Worm (Caenorhabditis elegans) whole organism, mixed stage, embryonic: Measurements from ENCODE around the gene lin-23.
A peak's percentile ranks its signal among the peaks of the same experiment; 100 is the strongest.

Source experiments
- M03D4.4 ChIP-seq: sonication (generic microtip); optimal IDR thresholded peaks from 2 replicates; lab custom pipeline; 2017; ENCODE audit warnings: mild to moderate bottlenecking, missing genetic modification characterization, missing compliant biosample characterization
- bed-3 ChIP-seq: fragments of 200-800 bp; sonication (Bioruptor generic); optimal IDR thresholded peaks from 3 replicates; lab custom pipeline; 2018; ENCODE audit warnings: mild to moderate bottlenecking, missing genetic modification characterization, moderate library complexity, missing compliant biosample characterization
- blmp-1 ChIP-seq: fragments of 150-350 bp; optimal IDR thresholded peaks from 2 replicates; lab custom pipeline; 2014; ENCODE audit warnings: missing biosample characterization, missing genetic modification characterization
- ceh-39 ChIP-seq: fragments of 150-350 bp; optimal IDR thresholded peaks from 2 replicates; lab custom pipeline; 2014; ENCODE audit warnings: missing biosample characterization, missing genetic modification characterization
- ceh-43 ChIP-seq: fragments of 200-800 bp; sonication (Bioruptor generic); optimal IDR thresholded peaks from 2 replicates; lab custom pipeline; 2018; ENCODE audit warnings: mild to moderate bottlenecking, missing genetic modification characterization, moderate library complexity, missing compliant biosample characterization
- ceh-83 ChIP-seq: fragments of 200-800 bp; sonication (Bioruptor generic); optimal IDR thresholded peaks from 2 replicates; lab custom pipeline; 2018; ENCODE audit warnings: mild to moderate bottlenecking, missing genetic modification characterization, missing compliant biosample characterization
- ces-1 ChIP-seq: fragments of 150-350 bp; optimal IDR thresholded peaks from 2 replicates; lab custom pipeline; 2014; ENCODE audit warnings: missing biosample characterization, missing genetic modification reagents, missing genetic modification characterization
- cnd-1 ChIP-seq: fragments of 200-800 bp; sonication (Bioruptor generic); optimal IDR thresholded peaks from 2 replicates; lab custom pipeline; 2018; ENCODE audit warnings: mild to moderate bottlenecking, missing genetic modification characterization, missing compliant biosample characterization
- drap-1 ChIP-seq: fragments of 200-800 bp; sonication (Bioruptor generic); optimal IDR thresholded peaks from 3 replicates; lab custom pipeline; 2018; ENCODE audit warnings: mild to moderate bottlenecking, missing genetic modification characterization, missing compliant biosample characterization
- elt-1 ChIP-seq: sonication (generic microtip); optimal IDR thresholded peaks from 2 replicates; lab custom pipeline; 2017; ENCODE audit warnings: missing genetic modification characterization, mild to moderate bottlenecking, missing compliant biosample characterization, antibody characterized with exemption, moderate library complexity, borderline replicate concordance; ENCODE audit not compliant: insufficient read depth
- elt-3 ChIP-seq: fragments of 150-350 bp; optimal IDR thresholded peaks from 2 replicates; lab custom pipeline; 2014; ENCODE audit warnings: missing biosample characterization, missing genetic modification characterization
- flh-1 ChIP-seq: fragments of 200-800 bp; sonication (Bioruptor generic); optimal IDR thresholded peaks from 2 replicates; lab custom pipeline; 2018; ENCODE audit warnings: mild to moderate bottlenecking, missing genetic modification characterization, moderate library complexity, missing compliant biosample characterization
- ham-2 ChIP-seq: fragments of 200-800 bp; sonication (Bioruptor generic); optimal IDR thresholded peaks from 2 replicates; lab custom pipeline; 2018; ENCODE audit warnings: mild to moderate bottlenecking, missing genetic modification characterization, missing compliant biosample characterization
- hlh-1 ChIP-seq: fragments of 150-350 bp; optimal IDR thresholded peaks from 2 replicates; lab custom pipeline; 2014; ENCODE audit warnings: missing biosample characterization, missing genetic modification reagents, missing genetic modification characterization
- lin-13 ChIP-seq: fragments of 150-350 bp; optimal IDR thresholded peaks from 2 replicates; lab custom pipeline; 2014; ENCODE audit warnings: missing biosample characterization, missing genetic modification characterization
- lin-32 ChIP-seq: fragments of 200-800 bp; sonication (Bioruptor generic); optimal IDR thresholded peaks from 2 replicates; lab custom pipeline; 2018; ENCODE audit warnings: mild to moderate bottlenecking, missing genetic modification characterization, missing compliant biosample characterization
- lsy-2 ChIP-seq: fragments of 150-350 bp; optimal IDR thresholded peaks from 2 replicates; lab custom pipeline; 2014; ENCODE audit warnings: missing biosample characterization, missing genetic modification characterization
- mab-5 ChIP-seq: fragments of 150-350 bp; optimal IDR thresholded peaks from 2 replicates; lab custom pipeline; 2014; ENCODE audit warnings: missing biosample characterization, missing genetic modification characterization
- mep-1 ChIP-seq: fragments of 150-350 bp; optimal IDR thresholded peaks from 2 replicates; lab custom pipeline; 2017; ENCODE audit warnings: missing biosample characterization, missing genetic modification reagents, missing genetic modification characterization, inconsistent platforms
- mls-2 ChIP-seq: sonication (generic microtip); optimal IDR thresholded peaks from 2 replicates; lab custom pipeline; 2016; ENCODE audit warnings: mild to moderate bottlenecking, missing genetic modification characterization, moderate library complexity, missing compliant biosample characterization
- nhr-12 ChIP-seq: fragments of 150-350 bp; optimal IDR thresholded peaks from 2 replicates; lab custom pipeline; 2014; ENCODE audit warnings: missing biosample characterization, missing genetic modification characterization
- nhr-2 ChIP-seq: fragments of 150-350 bp; optimal IDR thresholded peaks from 2 replicates; lab custom pipeline; 2014; ENCODE audit warnings: missing biosample characterization, missing genetic modification characterization
- nhr-237 ChIP-seq: fragments of 150-350 bp; optimal IDR thresholded peaks from 2 replicates; lab custom pipeline; 2014; ENCODE audit warnings: missing biosample characterization, missing genetic modification characterization
- nhr-28 ChIP-seq: fragments of 150-350 bp; optimal IDR thresholded peaks from 2 replicates; lab custom pipeline; 2014; ENCODE audit warnings: missing biosample characterization, missing genetic modification characterization
- nhr-76 ChIP-seq: sonication (generic microtip); optimal IDR thresholded peaks from 2 replicates; lab custom pipeline; 2017; ENCODE audit warnings: missing biosample characterization, missing genetic modification characterization
- pha-4 ChIP-seq: fragments of 150-350 bp; optimal IDR thresholded peaks from 2 replicates; lab custom pipeline; 2018; ENCODE audit warnings: missing biosample characterization, missing genetic modification reagents, missing genetic modification characterization
- sem-2 ChIP-seq: fragments of 200-800 bp; sonication (Bioruptor generic); optimal IDR thresholded peaks from 2 replicates; lab custom pipeline; 2018; ENCODE audit warnings: mild to moderate bottlenecking, missing genetic modification characterization, missing compliant biosample characterization
- snpc-4 ChIP-seq: fragments of 150-350 bp; optimal IDR thresholded peaks from 2 replicates; lab custom pipeline; 2014; ENCODE audit warnings: missing biosample characterization, missing genetic modification characterization
- sptf-1 ChIP-seq: sonication (generic microtip); optimal IDR thresholded peaks from 2 replicates; lab custom pipeline; 2017; ENCODE audit warnings: mild to moderate bottlenecking, missing genetic modification characterization, moderate library complexity, missing compliant biosample characterization
- tbx-8 ChIP-seq: fragments of 200-800 bp; sonication (Bioruptor generic); optimal IDR thresholded peaks from 2 replicates; lab custom pipeline; 2018; ENCODE audit warnings: mild to moderate bottlenecking, missing genetic modification characterization, moderate library complexity, missing compliant biosample characterization
- unc-120 ChIP-seq: sonication (generic microtip); optimal IDR thresholded peaks from 2 replicates; lab custom pipeline; 2017; ENCODE audit warnings: missing genetic modification characterization, missing compliant biosample characterization; ENCODE audit not compliant: poor library complexity, severe bottlenecking
- unc-39 ChIP-seq: fragments of 150-350 bp; optimal IDR thresholded peaks from 2 replicates; lab custom pipeline; 2014; ENCODE audit warnings: missing biosample characterization, missing genetic modification characterization
- unc-62 ChIP-seq: fragments of 150-350 bp; optimal IDR thresholded peaks from 2 replicates; lab custom pipeline; 2014; ENCODE audit warnings: missing biosample characterization, missing genetic modification reagents, missing genetic modification characterization
- zip-8 ChIP-seq: fragments of 150-350 bp; optimal IDR thresholded peaks from 2 replicates; lab custom pipeline; 2014; ENCODE audit warnings: missing biosample characterization, missing genetic modification characterization
- ztf-11 ChIP-seq: fragments of 150-350 bp; optimal IDR thresholded peaks from 2 replicates; lab custom pipeline; 2014; ENCODE audit warnings: missing biosample characterization, missing genetic modification characterization

lin-23 gene

ce11 chrII:6348360-6348759 is 22.7 kb upstream of the lin-23 start:
- peak; percentile 83 for TF ChIP-seq unc-62
- no peak for TF ChIP-seq zip-8
- no peak for TF ChIP-seq flh-1 (GFP tag; lab: Kevin White, UChicago)
- TF ChIP-seq nhr-12 = no peak
- TF ChIP-seq ceh-83 = no peak
- TF ChIP-seq ces-1 (GFP tag; lab: Kevin White, UChicago) = no peak
- no peak for TF ChIP-seq bed-3 (GFP tag; lab: Kevin White, UChicago)
- TF ChIP-seq mep-1 (tag; lab: Kevin White, UChicago) = peak; percentile 74
- TF ChIP-seq mab-5 = no peak
- no peak for TF ChIP-seq elt-1
- no peak for TF ChIP-seq unc-39 (tag; lab: Kevin White, UChicago)
- TF ChIP-seq M03D4.4 (tag; lab: Kevin White, UChicago) = peak; percentile 12
- no peak for TF ChIP-seq drap-1
- peak; percentile 4 for TF ChIP-seq lin-13
- TF ChIP-seq pha-4 (tag; lab: Kevin White, UChicago) = peak; percentile 91
- TF ChIP-seq sptf-1 (tag; lab: Kevin White, UChicago) = no peak
- TF ChIP-seq mls-2 = no peak
- TF ChIP-seq nhr-28 = no peak
- TF ChIP-seq tbx-8 (GFP tag; lab: Kevin White, UChicago) = no peak
- TF ChIP-seq nhr-237 (tag; lab: Kevin White, UChicago) = peak; percentile 29
- no peak for TF ChIP-seq snpc-4 (tag; lab: Kevin White, UChicago)
- peak; percentile 53 for TF ChIP-seq lsy-2 (tag; lab: Kevin White, UChicago)
- TF ChIP-seq sem-2 (GFP tag; lab: Kevin White, UChicago) = no peak
- no peak for TF ChIP-seq nhr-76
- peak; percentile 22 for TF ChIP-seq nhr-2 (tag; lab: Kevin White, UChicago)
- peak; percentile 68 for TF ChIP-seq ham-2 (GFP tag; lab: Kevin White, UChicago)
- TF ChIP-seq blmp-1 (tag; lab: Kevin White, UChicago) = peak; percentile 31
- no peak for TF ChIP-seq ceh-43
- peak; percentile 36 for TF ChIP-seq unc-120 (tag; lab: Kevin White, UChicago)
- TF ChIP-seq ztf-11 (tag; lab: Kevin White, UChicago) = peak; percentile 25
- no peak for TF ChIP-seq elt-3 (tag; lab: Kevin White, UChicago)
- TF ChIP-seq hlh-1 (tag; lab: Kevin White, UChicago) = peak; percentile 87
- no peak for TF ChIP-seq lin-32 (GFP tag; lab: Kevin White, UChicago)
- TF ChIP-seq cnd-1 (tag; lab: Kevin White, UChicago) = no peak
- TF ChIP-seq ceh-39 (tag; lab: Kevin White, UChicago) = no peak

DNA sequence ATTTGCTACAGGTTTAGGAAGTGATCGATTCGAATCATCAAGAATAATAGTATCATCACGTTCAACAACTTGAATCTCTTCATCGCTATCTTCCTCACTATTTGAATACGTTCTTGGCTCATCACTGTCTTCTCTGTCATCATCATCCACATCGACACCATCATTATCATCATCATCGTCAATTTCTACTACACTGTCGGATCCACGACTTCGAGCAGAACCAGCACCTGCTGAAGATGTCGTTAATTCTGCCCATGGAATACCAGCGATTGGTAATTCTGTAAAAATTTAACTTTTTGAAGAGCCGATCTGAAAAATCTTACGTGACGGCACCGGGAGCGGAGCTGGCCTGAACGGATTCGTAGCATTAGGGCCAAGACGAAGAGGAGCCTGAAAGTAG is 21.1 kb upstream of the lin-23 start:
- TF ChIP-seq lin-13 = no peak

ce11 chrII:6351887-6352286 is 19.2 kb upstream of the lin-23 start, which contains the start of gene C32D5.10:
Gene C32D5.10 (minus strand): TSS chrII:6351987.
- TF ChIP-seq mep-1 (tag; lab: Kevin White, UChicago) (no peak), flh-1 (GFP tag; lab: Kevin White, UChicago) (no peak), ztf-11 (tag; lab: Kevin White, UChicago) (no peak), unc-39 (tag; lab: Kevin White, UChicago) (no peak), blmp-1 (tag; lab: Kevin White, UChicago) (no peak), mls-2 (no peak), ceh-83 (no peak), bed-3 (GFP tag; lab: Kevin White, UChicago) (no peak), ceh-39 (tag; lab: Kevin White, UChicago) (no peak), M03D4.4 (tag; lab: Kevin White, UChicago) (no peak), nhr-2 (tag; lab: Kevin White, UChicago) (no peak), snpc-4 (tag; lab: Kevin White, UChicago) (no peak), nhr-237 (tag; lab: Kevin White, UChicago) (no peak), mab-5 (no peak), ham-2 (GFP tag; lab: Kevin White, UChicago) (no peak)
- TF ChIP-seq, all 35 proteins: peak for 0
